Worm (Caenorhabditis elegans): ENCODE measurements around the gene ctf-4.

The ctf-4 gene

ce11 chrV:10954832-10955231 is 10.5 kb downstream of the ctf-4 start, which contains the start of gene F17C11.6:
F17C11.6 (plus strand) TSS chrV:10955121.
- TF ChIP-seq nhr-232 (tag; optimal IDR thresholded peaks at IDR 0.05) (no peak), F13H6.1 (tag; optimal IDR thresholded peaks at IDR 0.05) (no peak), ceh-2 (tag; optimal IDR thresholded peaks at IDR 0.05) (no peak), hlh-8 (tag; optimal IDR thresholded peaks at IDR 0.05) (no peak), fkh-10 (GFP tag; optimal IDR thresholded peaks at IDR 0.05) (no peak)

ce11 chrV:10954334-10954733 is 11.0 kb downstream of the ctf-4 start, which contains the start of gene clec-221:
clec-221 (minus strand) TSS chrV:10954434.
- TF ChIP-seq hlh-30 (tag; optimal IDR thresholded peaks at IDR 0.05; ENCODE audit: insufficient read depth) (no peak), pha-2 (tag; optimal IDR thresholded peaks at IDR 0.05) (no peak), hlh-6 (tag; optimal IDR thresholded peaks at IDR 0.05) (no peak), ceh-34 (tag; optimal IDR thresholded peaks at IDR 0.05) (no peak), C08G9.2 (tag; optimal IDR thresholded peaks at IDR 0.05) (no peak), T23F11.4 (GFP tag; optimal IDR thresholded peaks at IDR 0.05) (no peak), sox-4 (tag; optimal IDR thresholded peaks at IDR 0.05) (no peak)

- TF ChIP-seq elt-4 (tag; optimal IDR thresholded peaks at IDR 0.05) (no peak), K02D7.2 (tag; optimal IDR thresholded peaks at IDR 0.05) (no peak), mec-3 (tag; optimal IDR thresholded peaks at IDR 0.05; ENCODE audit: borderline replicate concordance) (no peak), elt-2 (tag; optimal IDR thresholded peaks at IDR 0.05) (no peak), unc-55 (GFP tag; optimal IDR thresholded peaks at IDR 0.05) (no peak), pha-2 (tag; optimal IDR thresholded peaks at IDR 0.05) (no peak), hlh-8 (tag; optimal IDR thresholded peaks at IDR 0.05) (no peak), pha-4 (tag; optimal IDR thresholded peaks at IDR 0.05) (no peak), ceh-31 (tag; optimal IDR thresholded peaks at IDR 0.05) (no peak), C38D4.7 (GFP tag; optimal IDR thresholded peaks at IDR 0.05) (no peak), C08G9.2 (tag; optimal IDR thresholded peaks at IDR 0.05) (no peak), ceh-30 (tag; optimal IDR thresholded peaks at IDR 0.05) (no peak), zip-5 (tag; optimal IDR thresholded peaks at IDR 0.05) (no peak), hlh-13 (GFP tag; optimal IDR thresholded peaks at IDR 0.05) (no peak), sox-2 (GFP tag; IDR thresholded peaks at IDR 0.05) (no peak), pros-1 (tag; optimal IDR thresholded peaks at IDR 0.05) (no peak), ceh-14 (tag; optimal IDR thresholded peaks at IDR 0.05) (no peak), ceh-2 (tag; optimal IDR thresholded peaks at IDR 0.05) (no peak), sdc-2 (tag; optimal IDR thresholded peaks at IDR 0.05) (no peak), odd-2 (tag; optimal IDR thresholded peaks at IDR 0.05) (no peak)
These were observed 11.7 kb downstream of the ctf-4 start for ce11 chrV:10953471-10954155.

ce11 chrV:10951655-10952278 is 13.6 kb downstream of the ctf-4 start, which contains the start of gene F17C11.4:
F17C11.4 (plus strand) TSS chrV:10951860.
- TF ChIP-seq T23F11.4 (GFP tag; optimal IDR thresholded peaks at IDR 0.05), result no peak
- TF ChIP-seq unc-42 (tag; optimal IDR thresholded peaks at IDR 0.05), result peak; percentile 29
- peak; percentile 51 for TF ChIP-seq hlh-30 (tag; optimal IDR thresholded peaks at IDR 0.05; ENCODE audit: insufficient read depth)
- TF ChIP-seq nfya-1 (tag; optimal IDR thresholded peaks at IDR 0.05), result peak; percentile 19
- peak; percentile 42 for TF ChIP-seq tbx-2 (tag; optimal IDR thresholded peaks at IDR 0.05)
- no peak for TF ChIP-seq tbx-7 (tag; optimal IDR thresholded peaks at IDR 0.05)
- peak; percentile 5 for TF ChIP-seq unc-55 (GFP tag; optimal IDR thresholded peaks at IDR 0.05)
- TF ChIP-seq ceh-14 (tag; optimal IDR thresholded peaks at IDR 0.05), result no peak
- TF ChIP-seq rnt-1 (tag; optimal IDR thresholded peaks at IDR 0.05), result peak; percentile 9
- peak; percentile 90 for TF ChIP-seq ceh-18 (tag; optimal IDR thresholded peaks at IDR 0.05)
- TF ChIP-seq ceh-31 (tag; optimal IDR thresholded peaks at IDR 0.05), result peak; percentile 27
- peak; percentile 8 for TF ChIP-seq C08G9.2 (tag; optimal IDR thresholded peaks at IDR 0.05)
